Worm (Caenorhabditis elegans) whole organism, young adult: Measurements from ENCODE around the gene Y73F8A.5.

ENCODE experiments used
- B0019.2 ChIP-seq: fragments of 200-800 bp; sonication (Bioruptor generic); conservative IDR thresholded peaks from 2 replicates; pipeline ENCODE4 v1.3.6; 2022; ENCODE audit warnings: missing genetic modification reagents, missing genetic modification characterization, missing compliant biosample characterization
- aptf-3 ChIP-seq: fragments of 200-800 bp; sonication (Bioruptor generic); IDR thresholded peaks from 2 replicates; pipeline ENCODE4 v1.3.6; 2022; ENCODE audit warnings: missing genetic modification characterization, missing compliant biosample characterization
- nhr-80 ChIP-seq: sonication (generic microtip); optimal IDR thresholded peaks from 2 replicates; lab custom pipeline; 2016; ENCODE audit warnings: missing genetic modification characterization, missing compliant biosample characterization
- unc-62 ChIP-seq: fragments of 150-350 bp; optimal IDR thresholded peaks from 2 replicates; lab custom pipeline; 2014; ENCODE audit warnings: missing biosample characterization, missing genetic modification reagents, missing genetic modification characterization

- no peak for TF ChIP-seq aptf-3 (GFP tag; lab: Robert Waterston, UW)
- no peak for TF ChIP-seq B0019.2 (GFP tag; lab: Robert Waterston, UW)
- TF ChIP-seq unc-62 (GFP tag; lab: Kevin White, UChicago): no peak
- TF ChIP-seq nhr-80 (tag; lab: Kevin White, UChicago): no peak
Measured at ce11 chrIV:15274063-15274462, 14.4 kb downstream of the Y73F8A.5 start.
